Worm (Caenorhabditis elegans) whole organism, dauer: Measurements from ENCODE around the gene C28A5.1.

Source experiments
- unc-62 ChIP-seq: sonication (generic microtip); optimal IDR thresholded peaks from 2 replicates; lab custom pipeline; 2017; ENCODE audit warnings: missing biosample characterization, missing genetic modification reagents, missing genetic modification characterization

C28A5.1 gene

DNA sequence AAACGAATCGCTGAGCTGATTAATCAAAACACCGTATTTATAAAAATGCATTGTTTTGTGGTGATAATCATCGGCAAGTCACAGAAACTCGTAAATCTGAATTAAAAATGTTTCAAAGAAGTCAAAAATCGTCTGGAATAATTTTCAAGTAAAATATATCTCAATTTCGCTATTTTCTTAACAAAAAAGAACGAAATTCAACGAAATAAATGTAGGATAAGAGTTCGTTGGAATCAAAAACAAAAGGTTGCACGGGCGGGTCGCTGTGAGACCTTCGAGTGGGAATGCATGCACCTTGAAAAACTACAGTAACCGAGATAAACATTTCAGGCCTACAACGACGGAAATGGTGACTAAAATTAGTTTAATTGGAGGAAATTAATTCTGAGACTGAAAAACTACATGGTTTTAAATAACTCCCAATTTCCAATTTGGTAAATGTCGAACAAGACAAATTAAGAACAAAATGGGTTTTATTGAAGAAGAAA is at the start of gene C28A5.1:
Gene C28A5.1, minus strand, starts transcription at position 51 of the 488 bp plus-strand sequence.
- no peak for TF ChIP-seq unc-62

DNA sequence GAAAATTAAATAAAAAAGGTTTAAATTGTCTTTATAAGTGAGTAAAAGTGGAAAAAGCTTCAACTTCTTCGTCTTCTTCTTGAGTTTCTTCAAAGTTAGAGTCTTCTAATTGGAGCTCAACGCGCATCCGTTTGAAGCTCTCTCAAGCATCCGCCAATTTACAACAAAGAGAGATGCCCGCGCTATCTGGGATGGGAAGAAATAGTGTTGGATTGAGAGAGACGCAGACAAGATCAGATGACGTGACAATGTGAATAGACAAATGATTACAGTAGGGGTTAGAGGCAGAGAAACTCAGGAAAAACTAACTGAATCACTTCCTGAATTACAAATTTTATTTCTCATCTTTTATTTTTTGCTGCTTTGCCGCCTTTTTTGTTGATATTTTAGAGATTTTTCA is 48.8 kb upstream of the C28A5.1 start:
- no peak for TF ChIP-seq unc-62

DNA sequence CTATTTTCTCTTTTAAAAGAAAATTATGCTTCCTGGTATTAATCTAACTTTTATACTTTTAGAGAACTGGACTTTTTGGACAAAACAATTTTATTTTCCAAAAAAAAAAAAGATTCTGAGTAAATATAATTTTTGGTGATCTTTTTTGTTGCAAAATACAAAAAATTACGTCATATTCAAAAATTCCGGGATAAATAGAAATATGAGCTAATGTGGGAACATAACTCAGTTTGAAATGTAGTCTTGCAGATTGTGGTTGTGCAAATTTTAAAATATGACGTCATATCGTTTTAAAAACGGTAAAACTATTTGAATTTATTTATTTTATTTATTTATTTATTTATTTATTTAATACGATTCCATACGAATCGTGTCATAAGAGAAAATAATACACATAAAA is 47.6 kb upstream of the C28A5.1 start:
- no peak for TF ChIP-seq unc-62

DNA sequence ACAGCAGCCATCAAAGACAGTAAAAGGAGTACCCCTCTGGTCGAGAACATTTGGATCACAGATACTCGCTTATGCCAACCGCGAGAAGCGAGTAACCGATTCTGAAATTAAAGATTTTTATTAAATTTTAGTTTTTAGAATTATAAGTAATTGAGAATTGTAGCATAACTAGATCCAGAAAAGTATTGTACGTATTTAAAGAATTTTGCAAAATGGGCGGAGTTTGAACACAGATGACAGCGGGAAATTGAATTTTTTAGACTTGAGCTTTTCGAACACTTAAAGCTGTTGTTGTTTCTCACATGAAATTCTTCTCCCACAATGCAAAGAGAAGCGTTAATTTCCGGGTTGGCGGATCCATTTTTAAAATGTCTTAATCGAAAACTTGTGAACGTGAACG is 43.3 kb upstream of the C28A5.1 start, which contains the start of gene ins-17:
Gene ins-17, minus strand, starts transcription at position 101 of the 400 bp plus-strand sequence.
- TF ChIP-seq unc-62: no peak

DNA sequence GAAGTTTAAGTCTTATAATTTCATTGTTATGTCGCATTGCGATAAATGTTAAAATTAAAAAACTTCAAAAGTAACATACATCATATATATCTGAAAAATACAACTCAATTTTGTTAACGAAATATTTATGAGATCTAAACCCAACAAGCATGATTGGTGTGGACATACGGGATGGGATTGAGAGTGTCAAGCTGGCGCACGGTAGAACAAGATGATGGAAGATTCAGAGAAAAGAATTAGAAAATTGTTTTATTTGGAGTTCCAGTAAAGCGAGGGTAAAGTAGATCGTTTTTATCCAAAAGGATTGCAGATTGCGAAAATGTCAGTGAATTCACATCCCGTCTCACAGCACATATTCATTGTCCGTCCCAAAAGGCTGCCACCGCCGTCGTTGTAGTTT is 42.7 kb upstream of the C28A5.1 start:
- no peak for TF ChIP-seq unc-62

DNA sequence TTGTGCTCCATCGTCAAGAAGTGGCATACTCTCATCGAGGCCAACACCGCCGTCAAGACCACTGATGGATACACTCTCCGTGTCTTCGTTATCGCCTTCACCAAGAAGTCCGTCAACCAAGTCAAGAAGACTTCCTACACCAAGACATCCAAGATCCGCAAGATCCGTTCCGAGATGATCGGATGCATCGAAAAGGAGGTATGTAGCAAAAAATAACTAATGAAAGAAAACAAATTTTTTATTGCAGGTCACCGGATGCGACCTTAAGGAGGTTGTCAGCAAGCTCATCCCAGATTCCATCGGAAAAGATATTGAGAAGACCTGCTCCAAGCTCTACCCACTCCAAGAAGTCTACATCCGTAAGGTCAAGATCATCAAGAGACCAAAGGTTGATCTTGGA is 42.2 kb upstream of the C28A5.1 start:
- TF ChIP-seq unc-62: no peak

DNA sequence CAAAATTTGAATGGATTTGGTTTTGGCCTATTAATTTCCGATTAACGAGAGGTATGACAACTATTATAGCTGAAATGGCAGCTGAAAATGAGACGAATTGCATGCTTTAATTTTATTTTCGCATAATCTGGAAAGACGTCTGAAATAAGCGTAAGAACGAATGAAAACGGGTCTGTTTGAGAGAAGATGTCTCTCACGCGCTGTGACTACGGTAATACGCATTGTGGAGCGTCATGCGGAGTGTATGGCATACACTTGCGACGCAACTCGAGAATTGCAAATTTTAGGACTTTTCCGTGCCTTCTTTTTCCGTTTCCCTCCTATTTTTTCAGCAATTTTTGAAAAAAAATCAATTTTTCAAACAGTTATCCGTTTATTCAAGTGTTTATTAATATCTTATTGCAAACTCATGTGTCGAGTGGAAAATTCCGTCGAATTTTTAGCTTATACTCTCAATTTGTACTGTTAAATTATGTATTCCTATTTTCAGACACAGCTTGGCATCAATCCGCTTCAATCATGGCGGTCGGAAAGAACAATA is 41.4 kb upstream of the C28A5.1 start, which contains the start of gene rps-1:
Gene rps-1, plus strand, starts transcription at position 491 of the 541 bp plus-strand sequence.
- TF ChIP-seq unc-62: no peak

DNA sequence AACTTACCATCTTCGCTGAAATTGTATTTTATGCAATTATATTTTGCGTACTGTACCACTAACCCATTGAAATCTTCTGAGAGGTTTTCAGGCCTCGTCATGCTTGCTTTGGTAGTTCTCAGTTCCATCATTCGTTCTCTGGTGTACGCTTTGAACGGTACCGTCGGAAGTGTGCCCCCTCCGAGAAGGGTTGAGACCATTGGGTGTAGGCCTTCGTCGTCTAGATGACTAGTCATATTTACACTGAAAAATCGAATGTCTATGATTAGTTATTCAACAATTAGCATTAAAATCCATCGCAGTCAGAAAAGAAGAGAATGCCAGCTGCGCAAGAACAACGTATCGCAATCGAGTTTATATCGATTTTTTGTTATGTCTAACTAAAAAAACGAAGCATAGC is 40.8 kb upstream of the C28A5.1 start, which contains the start of gene ifet-1:
Gene ifet-1, minus strand, starts transcription at position 243 of the 400 bp plus-strand sequence.
- no peak for TF ChIP-seq unc-62

DNA sequence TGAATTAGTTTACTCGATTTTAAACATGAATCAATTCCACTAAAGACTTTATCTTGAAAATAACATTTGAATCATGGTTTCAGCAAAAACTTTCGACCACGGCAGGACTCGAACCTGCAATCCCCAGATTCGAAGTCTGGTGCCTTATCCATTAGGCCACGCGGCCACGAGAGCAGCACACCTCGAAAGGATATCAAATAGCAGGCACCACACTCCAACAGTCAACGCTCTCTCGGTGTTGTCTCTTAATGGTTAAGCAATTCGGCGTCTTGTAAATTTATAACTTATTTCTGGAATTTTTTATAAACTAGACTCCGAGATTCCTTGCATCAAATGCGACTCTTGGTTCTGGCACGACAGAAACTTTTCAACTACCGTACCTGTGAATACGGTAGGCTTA is 36.6 kb upstream of the C28A5.1 start:
- no peak for TF ChIP-seq unc-62

DNA sequence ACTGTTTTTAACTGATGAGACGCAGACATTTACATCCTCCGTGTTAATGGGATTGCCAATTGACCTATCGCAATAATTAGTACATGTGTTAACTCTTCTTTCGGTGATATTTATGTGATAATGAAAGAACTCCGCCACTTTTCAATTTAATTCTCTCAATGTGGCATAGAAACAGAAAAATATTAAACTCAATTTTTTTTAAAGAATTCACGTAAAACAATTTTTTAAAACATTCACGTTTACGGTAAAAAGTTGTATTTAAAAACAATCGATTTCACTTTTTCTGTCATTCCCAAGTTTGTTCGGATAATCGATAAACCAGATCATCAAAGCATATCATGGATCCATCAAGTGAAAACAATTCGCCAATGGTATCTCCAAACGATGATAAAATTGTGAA is 34.7 kb upstream of the C28A5.1 start, which contains the start of gene mstr-2:
Gene mstr-2, plus strand, starts transcription at position 301 of the 400 bp plus-strand sequence.
- no peak for TF ChIP-seq unc-62

DNA sequence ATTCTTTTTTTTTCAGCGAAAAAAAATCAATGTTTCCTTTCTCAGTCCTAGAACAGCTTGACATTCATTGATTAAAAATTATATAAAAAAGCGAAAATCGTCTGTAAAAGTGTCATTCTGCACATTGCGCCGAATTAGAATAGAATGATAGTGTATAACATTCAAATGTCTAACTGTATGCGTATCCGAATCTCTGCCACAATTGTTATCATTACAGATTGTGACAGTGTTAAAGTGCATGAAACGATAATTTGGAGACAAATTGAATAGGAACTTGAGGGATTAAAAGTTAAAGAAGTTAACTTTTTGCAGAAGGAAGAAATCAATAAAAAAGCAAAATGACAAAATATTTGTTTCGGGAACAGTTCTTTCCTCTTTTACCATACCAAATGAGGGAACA is 34.2 kb upstream of the C28A5.1 start:
- no peak for TF ChIP-seq unc-62

DNA sequence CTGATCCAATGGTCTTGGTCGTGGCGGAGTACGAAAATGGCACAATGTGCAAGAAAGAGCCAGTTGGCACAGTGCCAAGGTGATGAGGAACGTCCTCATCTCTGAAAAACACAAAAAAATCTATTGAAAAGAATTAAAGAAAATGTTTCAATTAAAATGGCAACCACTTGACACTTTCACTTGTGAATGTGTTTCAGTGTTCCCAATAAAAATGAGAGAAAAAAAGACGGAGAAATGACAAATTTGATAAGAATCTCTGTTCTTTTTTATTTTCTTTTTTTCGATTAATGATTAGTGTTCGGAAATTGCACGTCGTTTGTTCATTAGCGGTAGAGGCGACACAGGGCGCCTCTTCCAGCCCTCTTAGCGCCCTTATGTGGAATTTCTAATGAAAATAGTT is 33.1 kb upstream of the C28A5.1 start, which contains the start of gene ndg-4:
Gene ndg-4, minus strand, starts transcription at position 101 of the 400 bp plus-strand sequence.
- no peak for TF ChIP-seq unc-62

DNA sequence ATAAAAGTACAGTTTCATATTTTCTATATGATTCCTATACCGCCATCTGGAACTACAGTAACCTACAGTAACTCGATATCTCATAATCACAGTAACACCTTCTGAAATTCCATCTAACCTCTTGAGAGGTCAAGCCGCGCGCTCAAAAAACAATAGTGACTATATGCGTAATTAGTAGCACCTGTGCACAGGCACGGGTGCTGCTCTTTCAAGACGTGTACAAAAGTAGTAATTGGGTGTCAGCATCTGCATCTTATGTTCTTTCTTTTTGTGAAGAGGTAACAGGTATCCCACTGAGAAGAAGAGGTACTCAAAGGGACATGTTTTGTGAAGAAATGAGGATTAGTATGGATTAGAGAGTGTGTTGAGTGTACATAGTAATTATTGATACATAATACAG is 27.2 kb upstream of the C28A5.1 start:
- no peak for TF ChIP-seq unc-62

DNA sequence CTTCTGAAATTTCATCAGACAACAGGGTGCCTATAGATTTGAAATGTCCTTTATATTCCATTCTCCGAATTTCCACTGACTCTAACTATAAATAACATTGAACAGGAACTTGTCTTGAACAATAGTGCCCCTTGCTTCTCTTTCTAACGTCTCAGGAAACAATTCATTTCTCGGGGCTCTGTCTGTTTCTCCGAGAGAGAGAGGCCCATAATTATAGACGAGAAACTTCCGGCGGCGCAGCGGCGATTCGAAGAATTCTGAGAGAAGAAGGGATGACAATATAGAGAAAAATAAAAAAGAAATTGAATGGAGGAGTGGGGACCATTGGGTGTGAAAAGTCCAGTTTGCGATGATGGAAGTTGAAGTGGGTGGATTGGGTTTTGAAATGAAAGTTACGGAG is 26.1 kb upstream of the C28A5.1 start:
- no peak for TF ChIP-seq unc-62

DNA sequence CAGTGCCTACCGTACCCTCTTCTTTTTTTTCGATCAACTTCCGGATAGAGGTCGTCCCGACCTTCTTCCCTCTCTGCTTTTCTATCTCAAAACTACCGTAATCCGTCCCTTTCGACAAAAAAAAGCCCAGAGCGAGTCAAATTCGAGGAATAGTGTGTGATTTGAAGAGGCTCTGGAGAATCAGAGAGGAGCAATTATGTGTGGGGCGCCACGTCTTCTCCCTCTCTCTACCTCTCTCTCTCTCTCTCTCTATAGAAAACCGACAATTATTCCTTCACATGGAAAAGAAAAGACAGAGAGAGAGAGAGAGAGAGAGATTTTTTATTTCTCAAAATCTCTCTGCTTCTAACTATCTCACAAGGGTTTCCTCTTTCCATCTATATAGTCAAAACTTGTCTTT is 22.4 kb upstream of the C28A5.1 start:
- no peak for TF ChIP-seq unc-62

DNA sequence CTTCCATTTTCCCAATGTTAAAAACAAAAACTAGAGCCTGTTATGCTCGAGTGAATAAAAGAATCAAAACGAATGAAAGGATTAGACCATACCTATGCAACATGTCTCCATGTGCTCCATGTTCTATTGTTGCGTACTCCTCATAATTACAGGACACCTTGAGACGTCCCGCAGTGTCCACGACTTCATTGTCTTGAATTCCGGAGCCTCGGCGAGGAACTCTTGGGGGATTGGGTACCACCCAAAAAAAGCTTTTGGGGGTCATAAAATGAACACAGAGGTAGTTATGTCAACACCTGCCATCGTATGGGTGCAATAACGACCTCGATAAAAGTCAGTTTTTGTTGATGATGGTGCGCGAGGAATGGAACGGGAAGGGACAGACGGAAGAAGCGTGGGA is 20.8 kb upstream of the C28A5.1 start:
- TF ChIP-seq unc-62: no peak

DNA sequence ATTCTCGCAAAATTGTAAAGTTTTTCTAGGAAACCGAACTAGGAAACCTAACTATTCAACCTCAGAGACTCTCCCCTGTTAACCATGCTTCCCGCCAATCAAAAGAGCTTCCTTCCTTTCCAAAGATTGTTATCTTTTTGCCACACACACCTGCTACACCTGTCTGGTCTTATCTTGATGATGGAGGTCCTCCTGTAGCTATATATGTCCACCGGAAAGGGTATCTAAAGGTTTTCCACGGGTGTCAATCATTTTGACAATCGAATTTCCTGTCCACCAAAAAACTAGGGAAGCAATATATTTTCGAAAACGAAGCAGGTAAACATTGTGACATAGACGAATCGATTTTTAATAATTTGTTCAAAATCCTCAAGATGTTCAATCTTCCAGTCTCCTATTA is 19.6 kb upstream of the C28A5.1 start:
- no peak for TF ChIP-seq unc-62

DNA sequence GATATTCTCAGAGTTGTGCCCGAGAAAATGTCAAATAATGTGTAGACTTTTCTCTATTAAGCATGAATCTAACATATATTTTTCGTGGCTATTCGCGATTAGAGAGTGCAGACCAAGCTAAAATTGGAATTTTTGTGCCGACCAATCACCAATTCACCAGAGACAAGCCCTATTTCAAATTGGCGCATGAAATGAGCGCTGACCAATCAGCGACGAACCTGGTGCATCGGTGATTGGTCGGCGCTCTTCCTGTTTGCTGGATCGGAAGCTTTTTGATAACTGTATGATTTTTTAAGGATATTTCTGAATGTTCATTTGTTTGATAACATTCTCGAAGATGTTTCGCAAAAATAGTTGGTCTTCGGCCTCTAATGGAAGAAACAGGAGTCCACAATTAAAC is 19.2 kb upstream of the C28A5.1 start:
- no peak for TF ChIP-seq unc-62

DNA sequence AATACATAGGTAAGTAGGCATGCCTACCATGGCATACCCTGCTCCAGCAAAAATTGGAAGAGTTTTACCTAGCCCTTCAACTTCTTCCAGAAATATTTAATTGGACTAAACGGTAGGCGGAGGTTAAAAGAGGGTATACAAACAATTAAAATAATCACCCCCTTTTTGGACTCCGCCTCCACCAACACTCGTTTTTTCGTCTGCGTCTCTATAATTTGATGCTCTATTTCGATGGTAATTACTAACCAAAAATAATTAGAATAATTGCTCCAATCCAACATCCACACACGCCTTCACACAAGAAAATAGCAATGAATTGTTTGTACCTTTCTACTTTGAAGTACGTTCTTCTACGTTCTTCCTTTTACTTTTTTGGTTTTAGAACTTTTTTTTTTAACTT is 18.6 kb upstream of the C28A5.1 start:
- no peak for TF ChIP-seq unc-62
